Worm (Caenorhabditis elegans) whole organism, L4 larva: ENCODE results near the gene lido-8.

Experiments
- aly-2 ChIP-seq: sonication (generic microtip); optimal IDR thresholded peaks from 2 replicates; lab custom pipeline; 2018; ENCODE audit warnings: missing biosample characterization, missing genetic modification characterization
- ceh-82 ChIP-seq: sonication (generic microtip); optimal IDR thresholded peaks from 2 replicates; lab custom pipeline; 2017; ENCODE audit warnings: missing biosample characterization, missing genetic modification characterization
- daf-19 ChIP-seq: fragments of 200-800 bp; sonication (Bioruptor generic); conservative IDR thresholded peaks from 2 replicates; pipeline ENCODE4 v1.3.6; 2022; ENCODE audit warnings: missing genetic modification characterization, missing compliant biosample characterization
- dpl-1 ChIP-seq: fragments of 150-350 bp; optimal IDR thresholded peaks from 2 replicates; lab custom pipeline; 2014; ENCODE audit warnings: missing biosample characterization, missing genetic modification reagents, missing genetic modification characterization
- duxl-1 ChIP-seq: sonication (generic microtip); optimal IDR thresholded peaks from 2 replicates; lab custom pipeline; 2016; ENCODE audit warnings: mild to moderate bottlenecking, missing genetic modification characterization, moderate library complexity, missing compliant biosample characterization; ENCODE audit not compliant: poor library complexity
- fos-1 ChIP-seq: fragments of 150-350 bp; optimal IDR thresholded peaks from 2 replicates; lab custom pipeline; 2014; ENCODE audit warnings: missing biosample characterization, missing genetic modification characterization
- lim-7 ChIP-seq: fragments of 200-800 bp; sonication (Bioruptor generic); IDR thresholded peaks from 2 replicates; pipeline ENCODE4 v1.3.6; 2022; ENCODE audit warnings: missing genetic modification characterization, missing compliant biosample characterization
- lin-39 ChIP-seq: fragments of 150-350 bp; optimal IDR thresholded peaks from 2 replicates; lab custom pipeline; 2014; ENCODE audit warnings: missing biosample characterization, missing genetic modification reagents, missing genetic modification characterization
- lsy-2 ChIP-seq, 2 experiments: fragments of 150-350 bp in 1 of 2; sonication (generic microtip) in 1 of 2; optimal IDR thresholded peaks; 2 replicates each; lab custom pipeline; 2014 to 2017; ENCODE audit warnings: missing biosample characterization in 2 of 2, missing genetic modification characterization in 2 of 2
- madf-9 ChIP-seq: fragments of 200-800 bp; sonication (Bioruptor generic); conservative IDR thresholded peaks from 2 replicates; pipeline ENCODE4 v1.3.6; 2022; ENCODE audit warnings: missing genetic modification reagents, missing genetic modification characterization, missing compliant biosample characterization
- pqm-1 ChIP-seq: sonication (generic microtip); optimal IDR thresholded peaks from 2 replicates; lab custom pipeline; 2017; ENCODE audit warnings: missing biosample characterization, missing genetic modification characterization
- skn-1 ChIP-seq: fragments of 150-350 bp; optimal IDR thresholded peaks from 2 replicates; lab custom pipeline; 2014; ENCODE audit warnings: missing biosample characterization, missing genetic modification characterization
- ztf-11 ChIP-seq: fragments of 150-350 bp; optimal IDR thresholded peaks from 2 replicates; lab custom pipeline; 2014; ENCODE audit warnings: missing biosample characterization, missing genetic modification characterization

DNA sequence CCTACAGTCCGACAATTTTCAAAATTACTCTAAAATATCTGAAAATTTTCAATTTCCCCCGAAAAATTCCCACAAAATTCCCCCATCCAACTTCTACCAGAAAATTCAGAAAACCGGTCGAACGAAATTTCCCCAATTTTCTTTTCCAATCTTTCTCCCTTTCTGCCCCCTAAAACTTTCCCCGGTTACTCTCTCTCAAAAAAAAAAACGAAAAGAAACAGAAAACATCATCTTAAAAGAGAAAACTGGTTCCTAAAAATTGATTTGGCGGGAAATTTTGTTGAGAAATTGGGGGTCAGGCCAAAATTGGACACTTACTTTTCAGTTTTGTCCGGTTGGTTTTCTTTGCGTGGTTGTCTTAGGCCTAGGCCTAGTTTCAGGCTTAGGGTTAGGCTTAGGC lies 19.2 kb upstream of the lido-8 start:
- no peak for TF ChIP-seq pqm-1
- TF ChIP-seq dpl-1 = no peak
- no peak for TF ChIP-seq aly-2
- TF ChIP-seq lsy-2 (tag; optimal IDR thresholded peaks at IDR 0.05; lab: Kevin White, UChicago) = no peak
- TF ChIP-seq ztf-11 (tag; lab: Kevin White, UChicago) = no peak
- no peak for TF ChIP-seq lin-39 (tag; lab: Kevin White, UChicago)
- TF ChIP-seq ceh-82 (tag; lab: Kevin White, UChicago) = no peak
- TF ChIP-seq skn-1 = no peak
- no peak for TF ChIP-seq madf-9 (GFP tag; lab: Robert Waterston, UW)
- no peak for TF ChIP-seq fos-1 (tag; lab: Kevin White, UChicago)
- TF ChIP-seq duxl-1 (tag; lab: Kevin White, UChicago) = no peak
- TF ChIP-seq daf-19 = no peak
- no peak for TF ChIP-seq lim-7 (GFP tag; lab: Robert Waterston, UW)
